Worm (Caenorhabditis elegans) whole organism, L4/young adult: ENCODE results near the gene gst-38.

ENCODE experiments used
- W03F9.2 ChIP-seq: fragments of 150-350 bp; optimal IDR thresholded peaks from 2 replicates; lab custom pipeline; 2014; ENCODE audit warnings: missing biosample characterization, missing genetic modification characterization
- dao-5 ChIP-seq: sonication (generic microtip); optimal IDR thresholded peaks from 2 replicates; lab custom pipeline; 2016; ENCODE audit warnings: missing genotype, missing genetic modification characterization, moderate library complexity, missing compliant biosample characterization
- him-1 ChIP-seq: sonication (generic microtip); optimal IDR thresholded peaks from 2 replicates; lab custom pipeline; 2016; ENCODE audit warnings: missing genotype, missing genetic modification reagents, missing genetic modification characterization, missing compliant biosample characterization

DNA sequence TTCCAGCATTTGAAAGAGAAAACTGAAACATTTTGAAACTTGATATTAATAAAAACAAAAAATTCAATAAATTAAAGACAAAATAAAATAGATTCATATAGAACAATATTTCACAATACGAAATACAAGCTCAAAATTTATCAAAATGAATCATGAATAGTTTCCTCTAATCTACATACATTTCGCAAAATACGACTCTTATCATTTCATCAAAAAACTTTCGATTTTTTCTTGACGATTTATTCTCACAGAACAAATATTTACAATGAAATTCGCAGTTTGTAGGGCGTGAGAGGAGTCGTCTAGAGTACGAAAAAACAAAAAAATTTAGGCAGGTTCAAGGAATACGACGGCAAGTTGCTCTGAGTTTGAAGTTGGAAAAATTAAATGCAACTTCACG is 25.8 kb downstream of the gst-38 start:
- TF ChIP-seq him-1 (tag; lab: Kevin White, UChicago) = no peak
- no peak for TF ChIP-seq dao-5
- no peak for TF ChIP-seq W03F9.2 (tag; lab: Kevin White, UChicago)
